Fruit fly (Drosophila melanogaster): ENCODE results near the gene RpS21.

Gene RpS21

DNA sequence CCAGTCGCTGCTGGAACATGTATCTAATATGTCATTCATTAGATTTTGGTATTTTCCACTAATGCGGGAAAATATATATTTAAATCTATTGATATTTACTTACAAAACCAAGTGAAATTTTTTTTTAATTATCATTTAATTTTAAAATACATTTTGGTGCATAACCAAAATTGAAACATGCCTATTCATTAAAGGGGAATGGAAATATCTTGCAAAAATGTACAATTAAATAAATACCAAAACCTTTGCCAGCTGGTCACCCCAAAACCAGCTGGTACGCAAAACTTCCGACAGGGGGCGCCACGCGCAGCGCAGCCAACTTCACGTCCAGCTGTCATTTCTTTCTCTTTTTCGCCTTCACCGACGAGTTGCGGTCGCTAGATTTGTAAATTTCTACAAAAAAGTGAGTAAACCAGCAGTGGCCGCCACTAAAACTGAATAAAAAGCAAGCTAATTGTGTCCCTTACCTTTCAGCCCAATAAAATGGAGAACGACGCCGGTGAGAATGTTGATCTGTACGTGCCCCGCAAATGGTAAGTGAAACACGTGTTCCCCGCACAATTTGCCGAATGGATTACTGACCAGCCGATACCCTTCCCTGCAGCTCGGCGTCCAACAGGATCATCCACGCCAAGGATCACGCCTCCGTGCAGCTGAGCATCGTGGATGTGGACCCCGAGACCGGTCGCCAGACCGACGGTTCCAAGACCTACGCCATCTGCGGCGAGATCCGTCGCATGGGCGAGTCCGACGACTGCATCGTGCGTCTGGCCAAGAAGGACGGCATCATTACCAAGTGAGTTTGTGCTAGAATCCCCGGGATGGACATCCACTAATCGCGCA, at the start of gene RpS21, which contains the start of gene CG3104 (continued):
- TF ChIP-seq E2f1 (GFP tag; IDR thresholded peaks at IDR 0.05) (peak; percentile 82), en (GFP tag; optimal IDR thresholded peaks at IDR 0.05) (peak; percentile 29), CG31224 (GFP tag; IDR thresholded peaks at IDR 0.05) (peak; percentile 75), CG8359 (GFP tag; optimal IDR thresholded peaks at IDR 0.05; ENCODE audit: borderline replicate concordance) (peak; percentile 43), Usf (GFP tag; optimal IDR thresholded peaks at IDR 0.05) (peak; percentile 85), CG3995 (GFP tag; optimal IDR thresholded peaks at IDR 0.05) (peak; percentile 72), toy (GFP tag; IDR thresholded peaks at IDR 0.05) (peak; percentile 80; the same call in 1 of the 2 replicates), CG16779 (GFP tag; IDR thresholded peaks at IDR 0.05) (peak; percentile 94), Bdp1 (GFP tag; optimal IDR thresholded peaks at IDR 0.05) (peak; percentile 67), CG10959 (GFP tag; IDR thresholded peaks at IDR 0.05) (peak; percentile 74), danr (GFP tag; IDR thresholded peaks at IDR 0.05) (peak; percentile 61), Med (GFP tag) (peak; percentile 98), MESR4 (GFP tag; optimal IDR thresholded peaks at IDR 0.05) (peak; percentile 98), CG13287 (GFP tag; IDR thresholded peaks at IDR 0.05; ENCODE audit: partially characterized antibody) (peak; percentile 9; the same call in 1 of the 2 replicates), CrebB (tag; optimal IDR thresholded peaks at IDR 0.05) (peak; percentile 76), pros (GFP tag; optimal IDR thresholded peaks at IDR 0.05) (no peak), Fer1 (GFP tag; optimal IDR thresholded peaks at IDR 0.05) (peak; percentile 85), CG15479 (GFP tag; optimal IDR thresholded peaks at IDR 0.05) (peak; percentile 7), prd (optimal IDR thresholded peaks at IDR 0.05) (no peak), prd (GFP tag; IDR thresholded peaks at IDR 0.05) (peak; percentile 82), BEAF-32 (GFP tag; optimal IDR thresholded peaks at IDR 0.05) (peak; percentile 56), tx (GFP tag; optimal IDR thresholded peaks at IDR 0.05) (peak; percentile 71), Ets65A (GFP tag) (peak; percentile 99), CG7987 (GFP tag; optimal IDR thresholded peaks at IDR 0.05) (peak; percentile 96), dpn (GFP tag; optimal IDR thresholded peaks at IDR 0.05) (peak; percentile 79 to 87), CkIIα-i1 (GFP tag; IDR thresholded peaks at IDR 0.05) (0 out of 2 replicates have a peak, but pooled peaks have one; percentile 39), Lpt (GFP tag; optimal IDR thresholded peaks at IDR 0.05) (no peak), Adf1 (GFP tag; IDR thresholded peaks at IDR 0.05) (peak; percentile 60; the same call in 1 of the 2 replicates), MTF-1 (GFP tag; optimal IDR thresholded peaks at IDR 0.05; ENCODE audit: borderline replicate concordance) (peak; percentile 94), tgo (GFP tag; IDR thresholded peaks at IDR 0.05) (peak; percentile 80), CG17186 (GFP tag; optimal IDR thresholded peaks at IDR 0.05) (peak; percentile 81), tna (GFP tag; IDR thresholded peaks at IDR 0.05; ENCODE audit: partially characterized antibody) (no peak), ab (GFP tag; optimal IDR thresholded peaks at IDR 0.05) (peak; percentile 71), CG31365 (tag; optimal IDR thresholded peaks at IDR 0.05) (peak; percentile 65), CG8924 (tag; optimal IDR thresholded peaks at IDR 0.05) (peak; percentile 60), C15 (GFP tag; IDR thresholded peaks at IDR 0.05) (peak; percentile 82; the same call in 2 of the 3 replicates), CG34422 (GFP tag; IDR thresholded peaks at IDR 0.05) (peak; percentile 94), CG12071 (GFP tag; optimal IDR thresholded peaks at IDR 0.05) (peak; percentile 80), CG18599 (GFP tag; optimal IDR thresholded peaks at IDR 0.05) (peak; percentile 88), ttk (GFP tag; IDR thresholded peaks at IDR 0.05) (peak; percentile 85), CG14441 (GFP tag; IDR thresholded peaks at IDR 0.05) (peak; percentile 88), CG9817 (tag; optimal IDR thresholded peaks at IDR 0.05) (peak; percentile 86), tap (tag; optimal IDR thresholded peaks at IDR 0.05) (peak; percentile 11), ase (GFP tag; IDR thresholded peaks at IDR 0.05) (peak; percentile 92), ftz-f1 (GFP tag; optimal IDR thresholded peaks at IDR 0.05) (peak; percentile 35), twi (tag; optimal IDR thresholded peaks at IDR 0.05) (peak; percentile 78), lmd (GFP tag; IDR thresholded peaks at IDR 0.05) (peak; percentile 82), ap (GFP tag; IDR thresholded peaks at IDR 0.05) (peak; percentile 88)

Measured in whole organism, embryonic.